Worm (Caenorhabditis elegans) whole organism, early embryonic: ENCODE measurements around the gene F07C4.6.

Experiments used
- ceh-36 ChIP-seq: sonication (generic microtip); optimal IDR thresholded peaks from 2 replicates; lab custom pipeline; 2016; ENCODE audit warnings: missing genetic modification characterization, inconsistent platforms, missing compliant biosample characterization
- scrt-1 ChIP-seq: fragments of 200-800 bp; sonication (Bioruptor generic); IDR thresholded peaks from 2 replicates; pipeline ENCODE4 v1.3.6; 2022; ENCODE audit warnings: missing genetic modification characterization, missing compliant biosample characterization

DNA sequence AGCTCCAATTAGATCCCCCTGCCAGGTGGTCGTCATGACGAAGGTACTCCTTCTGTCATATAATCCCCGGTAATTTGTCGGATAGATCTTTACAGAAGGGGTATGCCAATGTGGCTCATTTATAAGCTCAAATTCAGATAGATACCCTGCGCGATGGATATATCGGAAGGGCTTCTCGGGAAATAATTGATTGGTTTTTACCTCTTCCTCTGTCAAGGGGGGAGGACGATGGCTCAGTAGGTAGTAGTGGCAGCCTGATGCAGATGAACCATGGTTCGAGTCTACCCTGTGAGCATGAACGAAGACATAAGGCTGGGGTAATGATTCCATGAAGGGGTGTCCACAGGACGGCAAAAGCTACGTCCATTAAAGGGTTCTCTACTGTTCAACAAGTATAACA is 20.5 kb downstream of the F07C4.6 start:
- TF ChIP-seq scrt-1 (GFP tag; lab: Robert Waterston, UW): no peak
- no peak for TF ChIP-seq ceh-36 (tag; lab: Kevin White, UChicago)
